Fruit fly (Drosophila melanogaster) whole organism, prepupa: ENCODE data around the gene serp.

ENCODE experiments used
- Blimp-1 ChIP-seq: fragments of 200-800 bp; sonication (Bioruptor generic); optimal IDR thresholded peaks from 3 replicates; lab custom pipeline; 2017; ENCODE audit warnings: missing biosample characterization, missing genetic modification characterization, mild to moderate bottlenecking, moderate library complexity, missing genetic modification reagents
- CG10631 ChIP-seq: fragments of 200-800 bp; sonication (Bioruptor generic); optimal IDR thresholded peaks from 2 replicates; lab custom pipeline; 2016; ENCODE audit warnings: missing biosample characterization, missing genetic modification characterization
- CG11294 ChIP-seq: fragments of 200-800 bp; sonication (Bioruptor generic); IDR thresholded peaks from 2 replicates; pipeline ENCODE4 v1.3.6; 2022; ENCODE audit warnings: missing biosample characterization, missing genetic modification characterization
- CG11762 ChIP-seq: fragments of 200-800 bp; sonication (Bioruptor generic); optimal IDR thresholded peaks from 3 replicates; lab custom pipeline; 2016; ENCODE audit warnings: missing biosample characterization, missing genetic modification characterization; ENCODE audit not compliant: insufficient read depth
- CG11902 ChIP-seq: fragments of 200-800 bp; sonication (Bioruptor generic); optimal IDR thresholded peaks from 3 replicates; lab custom pipeline; 2016; ENCODE audit warnings: missing biosample characterization, missing genetic modification characterization
- CG16779 ChIP-seq: fragments of 200-800 bp; sonication (Bioruptor generic); optimal IDR thresholded peaks from 3 replicates; lab custom pipeline; 2017; ENCODE audit warnings: missing biosample characterization, mild to moderate bottlenecking, missing genetic modification characterization
- CG3032 ChIP-seq: fragments of 200-800 bp; optimal IDR thresholded peaks from 2 replicates; lab custom pipeline; 2019; ENCODE audit warnings: missing biosample characterization, mild to moderate bottlenecking, missing genetic modification characterization, moderate library complexity
- CG31627 ChIP-seq: fragments of 200-800 bp; sonication (Bioruptor generic); optimal IDR thresholded peaks from 3 replicates; lab custom pipeline; 2016; ENCODE audit warnings: missing biosample characterization, missing genetic modification characterization
- CG32006 ChIP-seq: fragments of 200-800 bp; sonication (Bioruptor generic); optimal IDR thresholded peaks from 3 replicates; lab custom pipeline; 2017; ENCODE audit warnings: missing biosample characterization, mild to moderate bottlenecking, missing genetic modification characterization
- CG34406 ChIP-seq: fragments of 200-800 bp; sonication (Bioruptor generic); optimal IDR thresholded peaks from 3 replicates; lab custom pipeline; 2016; ENCODE audit warnings: missing biosample characterization, missing genetic modification characterization
- CG3919 ChIP-seq: fragments of 200-800 bp; sonication (Bioruptor generic); optimal IDR thresholded peaks from 3 replicates; lab custom pipeline; 2016; ENCODE audit warnings: missing biosample characterization, missing genetic modification characterization
- CG4318 ChIP-seq: fragments of 200-800 bp; sonication (Bioruptor generic); optimal IDR thresholded peaks from 3 replicates; lab custom pipeline; 2017; ENCODE audit warnings: missing biosample characterization, mild to moderate bottlenecking, missing genetic modification characterization
- CG6792 ChIP-seq: fragments of 200-800 bp; sonication (Bioruptor generic); optimal IDR thresholded peaks from 3 replicates; lab custom pipeline; 2016; ENCODE audit warnings: missing biosample characterization, missing genetic modification characterization
- CG6808 ChIP-seq: fragments of 200-800 bp; sonication (Bioruptor generic); optimal IDR thresholded peaks from 3 replicates; lab custom pipeline; 2017; ENCODE audit warnings: missing biosample characterization, missing genetic modification characterization, mild to moderate bottlenecking, moderate library complexity, missing genetic modification reagents
- CG6854 ChIP-seq: fragments of 200-800 bp; sonication (Bioruptor generic); optimal IDR thresholded peaks from 2 replicates; lab custom pipeline; 2017; ENCODE audit warnings: missing biosample characterization, mild to moderate bottlenecking, missing genetic modification characterization
- CG7368 ChIP-seq: fragments of 200-800 bp; sonication (Bioruptor generic); optimal IDR thresholded peaks from 3 replicates; lab custom pipeline; 2016; ENCODE audit warnings: missing biosample characterization, missing genetic modification characterization
- CG8119 ChIP-seq: fragments of 200-800 bp; sonication (Bioruptor generic); IDR thresholded peaks from 3 replicates; pipeline ENCODE4 v1.3.6; 2022; ENCODE audit warnings: missing biosample characterization, missing genetic modification characterization
- CG8319 ChIP-seq: fragments of 200-800 bp; sonication (Bioruptor generic); optimal IDR thresholded peaks from 3 replicates; lab custom pipeline; 2016; ENCODE audit warnings: missing biosample characterization, missing genetic modification characterization
- Eip78C ChIP-seq: fragments of 200-800 bp; sonication (Bioruptor generic); peaks from one replicate; lab custom pipeline; 2016; ENCODE audit warnings: missing biosample characterization, missing genetic modification characterization
- Eip93F ChIP-seq: fragments of 200-800 bp; sonication (Bioruptor generic); optimal IDR thresholded peaks from 2 replicates; lab custom pipeline; 2016; ENCODE audit warnings: missing biosample characterization, mild to moderate bottlenecking, missing genetic modification characterization
- Ets21C ChIP-seq: fragments of 200-800 bp; sonication (Bioruptor generic); optimal IDR thresholded peaks from 3 replicates; lab custom pipeline; 2016; ENCODE audit warnings: missing biosample characterization, missing genetic modification characterization
- Hr38 ChIP-seq: sonication (Bioruptor generic); optimal IDR thresholded peaks from 2 replicates; lab custom pipeline; 2016; ENCODE audit warnings: missing biosample characterization, missing genetic modification characterization
- Hr39 ChIP-seq: fragments of 200-800 bp; sonication (Bioruptor generic); optimal IDR thresholded peaks from 2 replicates; lab custom pipeline; 2016; ENCODE audit warnings: missing biosample characterization, missing genetic modification characterization
- Lpt ChIP-seq: fragments of 200-800 bp; sonication (Bioruptor generic); optimal IDR thresholded peaks from 3 replicates; lab custom pipeline; 2016; ENCODE audit warnings: missing biosample characterization, missing genetic modification characterization
- Met ChIP-seq: fragments of 200-800 bp; sonication (Bioruptor generic); optimal IDR thresholded peaks from 3 replicates; lab custom pipeline; 2016; ENCODE audit warnings: missing biosample characterization, missing genetic modification characterization
- OdsH ChIP-seq: fragments of 200-800 bp; sonication (Bioruptor generic); optimal IDR thresholded peaks from 3 replicates; lab custom pipeline; 2016; ENCODE audit warnings: missing biosample characterization, missing genetic modification characterization
- Sox14 ChIP-seq: fragments of 200-800 bp; sonication (Bioruptor generic); optimal IDR thresholded peaks from 3 replicates; lab custom pipeline; 2016; ENCODE audit warnings: missing biosample characterization, missing genetic modification characterization
- Sox15 ChIP-seq: fragments of 200-800 bp; sonication (Bioruptor generic); optimal IDR thresholded peaks from 3 replicates; lab custom pipeline; 2016; ENCODE audit warnings: missing biosample characterization, missing genetic modification characterization
- achi ChIP-seq: fragments of 200-800 bp; sonication (Bioruptor generic); optimal IDR thresholded peaks from 3 replicates; lab custom pipeline; 2016; ENCODE audit warnings: missing biosample characterization, missing genetic modification characterization
- cyc ChIP-seq: fragments of 200-800 bp; sonication (Bioruptor generic); optimal IDR thresholded peaks from 3 replicates; lab custom pipeline; 2016; ENCODE audit warnings: missing biosample characterization, missing genetic modification characterization
- dsx ChIP-seq: fragments of 200-800 bp; optimal IDR thresholded peaks from 3 replicates; lab custom pipeline; 2019; ENCODE audit warnings: missing biosample characterization, mild to moderate bottlenecking, missing genetic modification characterization, moderate library complexity; ENCODE audit not compliant: poor library complexity, severe bottlenecking
- eg ChIP-seq: fragments of 200-800 bp; sonication (Bioruptor generic); IDR thresholded peaks from 3 replicates; pipeline ENCODE4 v1.3.6; 2022; ENCODE audit warnings: missing biosample characterization, missing genetic modification characterization
- esn ChIP-seq: fragments of 200-800 bp; sonication (Bioruptor generic); optimal IDR thresholded peaks from 2 replicates; lab custom pipeline; 2016; ENCODE audit warnings: missing biosample characterization, mild to moderate bottlenecking, missing genetic modification characterization, moderate library complexity
- fd59A ChIP-seq: fragments of 200-800 bp; sonication (Bioruptor generic); optimal IDR thresholded peaks from 2 replicates; lab custom pipeline; 2017; ENCODE audit warnings: missing biosample characterization, mild to moderate bottlenecking, missing genetic modification characterization, missing genetic modification reagents
- fkh ChIP-seq: fragments of 200-800 bp; sonication (Bioruptor generic); optimal IDR thresholded peaks from 3 replicates; lab custom pipeline; 2017; ENCODE audit warnings: missing biosample characterization, mild to moderate bottlenecking, missing genetic modification characterization, moderate library complexity
- lz ChIP-seq: fragments of 200-800 bp; sonication (Bioruptor generic); optimal IDR thresholded peaks from 3 replicates; lab custom pipeline; 2016; ENCODE audit warnings: missing biosample characterization, missing genetic modification characterization
- net ChIP-seq: fragments of 200-800 bp; sonication (Bioruptor generic); optimal IDR thresholded peaks from 3 replicates; lab custom pipeline; 2016; ENCODE audit warnings: missing biosample characterization, missing genetic modification characterization
- pdm3 ChIP-seq: fragments of 200-800 bp; sonication (Bioruptor generic); optimal IDR thresholded peaks from 3 replicates; lab custom pipeline; 2016; ENCODE audit warnings: missing biosample characterization, missing genetic modification characterization
- spab ChIP-seq: fragments of 200-800 bp; sonication (Bioruptor generic); optimal IDR thresholded peaks from 2 replicates; lab custom pipeline; 2017; ENCODE audit warnings: missing biosample characterization, mild to moderate bottlenecking, missing genetic modification characterization, missing genetic modification reagents
- svp ChIP-seq: fragments of 200-800 bp; sonication (Bioruptor generic); peaks from one replicate; lab custom pipeline; 2016; ENCODE audit warnings: missing biosample characterization, missing genetic modification characterization
- topi ChIP-seq: fragments of 200-800 bp; sonication (Bioruptor generic); optimal IDR thresholded peaks from 3 replicates; lab custom pipeline; 2016; ENCODE audit warnings: missing biosample characterization, missing genetic modification characterization
- vri ChIP-seq: fragments of 200-800 bp; sonication (Bioruptor generic); optimal IDR thresholded peaks from 3 replicates; lab custom pipeline; 2016; ENCODE audit warnings: missing biosample characterization, mild to moderate bottlenecking, missing genetic modification characterization

The serp gene

DNA sequence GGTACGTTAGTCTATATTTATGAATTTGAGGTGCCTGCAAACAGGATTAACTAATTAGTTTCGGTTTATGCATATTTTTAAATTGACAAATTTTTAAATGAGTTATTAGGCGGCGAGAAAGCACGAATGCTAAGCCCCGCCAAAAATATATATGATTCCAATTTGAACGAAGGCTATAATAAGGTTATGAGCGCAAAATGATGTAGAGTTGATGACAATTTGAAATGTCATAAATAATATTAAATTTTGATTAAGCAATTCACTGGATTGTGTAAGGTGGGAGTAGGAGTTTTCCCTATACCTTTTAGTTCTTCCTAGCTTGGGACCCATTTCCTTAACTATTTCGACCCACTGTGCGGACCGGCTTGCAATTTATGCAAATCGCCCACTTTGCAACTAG is 8.2 kb downstream of the serp start (continued):
- TF ChIP-seq Sox15 (peak; percentile 24), CG3032 (peak; percentile 25), CG8319 (GFP tag; lab: Kevin White, UChicago) (peak; percentile 14), eg (peak; percentile 69), CG11762 (GFP tag; lab: Kevin White, UChicago) (peak; percentile 22), CG8119 (GFP tag; lab: Robert Waterston, UW) (peak; percentile 78), CG6854 (GFP tag; lab: Kevin White, UChicago) (no peak), fd59A (GFP tag; lab: Kevin White, UChicago) (peak; percentile 28), Lpt (GFP tag; lab: Kevin White, UChicago) (peak; percentile 66), Sox14 (GFP tag; lab: Kevin White, UChicago) (peak; percentile 49)

DNA sequence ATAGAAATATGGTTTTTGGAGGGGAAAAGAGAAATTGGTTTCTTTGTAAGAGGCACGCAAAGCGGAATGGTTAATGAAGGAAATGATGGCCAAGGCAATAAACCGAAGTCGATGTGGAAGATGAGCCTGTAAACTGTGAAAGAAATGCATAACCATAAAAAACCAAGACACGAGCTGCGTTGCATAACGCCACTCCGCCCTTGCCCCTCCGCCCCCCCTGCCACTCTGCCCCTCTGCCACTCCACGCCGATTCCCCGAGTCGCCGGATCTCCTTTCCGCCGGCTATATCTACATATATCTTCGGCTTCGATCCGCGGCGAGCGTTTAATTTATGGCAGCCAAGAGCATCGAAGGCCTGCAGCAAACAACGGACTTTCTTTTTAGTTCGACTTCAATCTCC is 9.2 kb downstream of the serp start:
- TF ChIP-seq dsx (peak; percentile 21), Sox15 (no peak), Hr39 (GFP tag; lab: Kevin White, UChicago) (no peak), CG8319 (GFP tag; lab: Kevin White, UChicago) (no peak), vri (GFP tag; lab: Kevin White, UChicago) (peak; percentile 15), CG7368 (no peak), Lpt (GFP tag; lab: Kevin White, UChicago) (no peak), CG6854 (GFP tag; lab: Kevin White, UChicago) (peak; percentile 45), Blimp-1 (GFP tag; lab: Kevin White, UChicago) (peak; percentile 72)

dm6 chr3L:19697395-19697978 is 10.3 kb downstream of the serp start:
- TF ChIP-seq OdsH (GFP tag; lab: Kevin White, UChicago) (no peak), Sox14 (GFP tag; lab: Kevin White, UChicago) (no peak), Hr38 (no peak), CG34406 (no peak), Sox15 (no peak), CG10631 (GFP tag; lab: Kevin White, UChicago) (no peak), vri (GFP tag; lab: Kevin White, UChicago) (no peak), CG32006 (GFP tag; lab: Kevin White, UChicago) (no peak), lz (GFP tag; lab: Kevin White, UChicago) (no peak), Eip78C (no peak), svp (GFP tag; lab: Kevin White, UChicago) (no peak), CG6854 (GFP tag; lab: Kevin White, UChicago) (no peak), CG11294 (GFP tag; lab: Robert Waterston, UW) (no peak), topi (GFP tag; lab: Kevin White, UChicago) (no peak), CG11902 (no peak), fkh (GFP tag; lab: Kevin White, UChicago) (no peak), CG4318 (GFP tag; lab: Kevin White, UChicago) (no peak)

DNA sequence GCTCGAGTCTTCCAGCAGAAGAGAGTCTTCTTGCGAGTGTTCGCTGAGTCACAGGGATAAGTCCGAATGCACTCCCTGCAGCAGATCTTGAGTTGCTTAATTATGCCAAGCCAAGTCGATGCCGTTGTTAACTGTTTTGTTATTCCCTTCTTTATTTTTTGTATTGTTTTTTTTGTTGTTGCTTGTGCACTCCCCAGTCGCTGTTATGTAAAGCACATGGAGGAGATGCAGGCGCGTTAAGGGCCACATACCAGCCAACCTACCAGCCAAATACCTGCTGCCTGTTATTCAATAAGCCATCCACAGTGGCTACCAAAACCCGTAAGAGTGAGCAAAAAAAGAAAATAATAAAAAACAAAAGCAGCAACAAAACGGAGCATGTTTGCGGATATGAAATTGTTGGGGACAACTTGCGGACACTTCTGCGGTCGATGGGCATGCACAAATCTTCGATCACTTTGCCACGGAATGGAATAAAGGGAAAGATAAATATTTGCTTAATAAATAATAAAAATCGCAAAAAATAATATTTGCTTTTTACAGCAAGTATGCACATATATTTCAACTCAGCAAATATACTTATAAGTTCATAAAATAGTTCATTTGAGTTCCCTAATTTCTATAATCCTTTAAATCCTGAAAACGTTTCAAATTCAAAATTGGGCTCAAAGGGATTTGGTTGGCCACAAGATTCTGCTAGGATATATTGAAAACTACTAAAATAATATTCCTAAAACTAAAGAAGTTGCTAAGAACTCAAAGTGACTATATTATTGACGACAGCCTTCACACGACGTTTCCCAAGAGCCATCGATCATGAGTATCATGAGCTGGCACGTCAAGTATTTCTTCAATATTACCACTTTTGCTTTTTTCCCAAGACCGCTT is 11.5 kb downstream of the serp start:
- TF ChIP-seq Sox15 (peak; percentile 12), CG31627 (GFP tag; lab: Kevin White, UChicago) (peak; percentile 43), Lpt (GFP tag; lab: Kevin White, UChicago) (no peak), CG6854 (GFP tag; lab: Kevin White, UChicago) (peak; percentile 66), CG4318 (GFP tag; lab: Kevin White, UChicago) (no peak), Ets21C (GFP tag; lab: Kevin White, UChicago) (peak; percentile 42), CG16779 (no peak), net (peak; percentile 26), CG34406 (peak; percentile 43), CG3919 (GFP tag; lab: Kevin White, UChicago) (peak; percentile 36), Eip93F (no peak), CG11294 (GFP tag; lab: Robert Waterston, UW) (no peak), Met (GFP tag; lab: Kevin White, UChicago) (peak; percentile 60), pdm3 (GFP tag; lab: Kevin White, UChicago) (peak; percentile 43), CG6792 (no peak), topi (GFP tag; lab: Kevin White, UChicago) (peak; percentile 65), CG32006 (GFP tag; lab: Kevin White, UChicago) (peak; percentile 29), achi (GFP tag; lab: Kevin White, UChicago) (peak; percentile 19), spab (GFP tag; lab: Kevin White, UChicago) (no peak), vri (GFP tag; lab: Kevin White, UChicago) (peak; percentile 83), svp (GFP tag; lab: Kevin White, UChicago) (peak; percentile 80), CG6808 (peak; percentile 33), esn (peak; percentile 68), cyc (GFP tag; lab: Kevin White, UChicago) (peak; percentile 42), Hr39 (GFP tag; lab: Kevin White, UChicago) (peak; percentile 45)
